Worm (Caenorhabditis elegans): Measurements from ENCODE around the gene fbxl-1.

ce11 chrIII:8228916-8229315, 1.3 kb downstream of the fbxl-1 start:
- TF ChIP-seq ZK546.5 (tag; optimal IDR thresholded peaks at IDR 0.05), result no peak
- no peak for TF ChIP-seq elt-2 (tag; optimal IDR thresholded peaks at IDR 0.05)
- no peak for TF ChIP-seq unc-62 (GFP tag; optimal IDR thresholded peaks at IDR 0.05)
- TF ChIP-seq fos-1 (tag; optimal IDR thresholded peaks at IDR 0.05), result no peak
- TF ChIP-seq ceh-9 (tag; optimal IDR thresholded peaks at IDR 0.05), result no peak

Measured in whole organism, L3 larva.